Worm (Caenorhabditis elegans): ENCODE measurements around the gene T25B9.8.

ce11 chrIV:10738328-10738727 lies 29.7 kb downstream of the T25B9.8 start, which contains the start of gene ssp-34:
- TF ChIP-seq klf-2 (GFP tag; conservative IDR thresholded peaks at IDR 0.05) (no peak), flt-1 (GFP tag; IDR thresholded peaks at IDR 0.05) (no peak), cog-1 (tag; optimal IDR thresholded peaks at IDR 0.05) (no peak)
